Fruit fly (Drosophila melanogaster) whole organism: ENCODE measurements around the gene rtv.

Experiments used
- CG8478 ChIP-seq: fragments of >200 bp; optimal IDR thresholded peaks from 2 replicates; lab custom pipeline; 2018; ENCODE audit warnings: inconsistent platforms
- Dll ChIP-seq: fragments of >200 bp; optimal IDR thresholded peaks from 2 replicates; lab custom pipeline; 2017
- EcR ChIP-seq, 2 experiments: fragments of >200 bp; optimal IDR thresholded peaks; 2 replicates each; lab custom pipeline; 2017; ENCODE audit warnings: missing biosample characterization in 2 of 2, missing genetic modification characterization in 2 of 2, missing genetic modification reagents in 2 of 2
- pan ChIP-seq: fragments of >200 bp; optimal IDR thresholded peaks from 2 replicates; lab custom pipeline; 2017
- psq ChIP-seq: fragments of >200 bp; optimal IDR thresholded peaks from 2 replicates; lab custom pipeline; 2017
- usp ChIP-seq: fragments of >200 bp; optimal IDR thresholded peaks from 2 replicates; lab custom pipeline; 2017; ENCODE audit warnings: missing biosample characterization, missing genetic modification characterization, mixed read lengths

Gene rtv

dm6 chrX:11153413-11153812 lies 377 bp downstream of the rtv start:
- TF ChIP-seq usp (GFP tag; lab: Kevin White, UChicago) (no peak), pan (lab: Kevin White, UChicago) (no peak), CG8478 (no peak), Dll (lab: Kevin White, UChicago) (no peak), EcR (GFP tag; optimal IDR thresholded peaks at IDR 0.05; lab: Kevin White, UChicago) (no peak), psq (lab: Kevin White, UChicago) (no peak)

- no peak for TF ChIP-seq EcR (GFP tag; optimal IDR thresholded peaks at IDR 0.05; lab: Kevin White, UChicago)
- TF ChIP-seq usp (GFP tag; lab: Kevin White, UChicago), result no peak
- no peak for TF ChIP-seq Dll (lab: Kevin White, UChicago)
- no peak for TF ChIP-seq psq (lab: Kevin White, UChicago)
- no peak for TF ChIP-seq pan (lab: Kevin White, UChicago)
- TF ChIP-seq CG8478, result no peak
These were observed 4.6 kb downstream of the rtv start, which contains the start of gene Lint-1 for dm6 chrX:11149201-11149600. Gene Lint-1 (plus strand): TSS chrX:11149323.

- TF ChIP-seq psq (lab: Kevin White, UChicago) (no peak), Dll (lab: Kevin White, UChicago) (no peak)
These were observed 5.4 kb downstream of the rtv start, which contains the start of gene Ran for dm6 chrX:11148272-11148835. Gene Ran (minus strand): TSS chrX:11148716.

dm6 chrX:11147553-11148067 lies 6.2 kb downstream of the rtv start:
- no peak for TF ChIP-seq pan (lab: Kevin White, UChicago)
- TF ChIP-seq psq (lab: Kevin White, UChicago), result no peak
- no peak for TF ChIP-seq CG8478
- TF ChIP-seq EcR (GFP tag; optimal IDR thresholded peaks at IDR 0.05; lab: Kevin White, UChicago), result no peak
- no peak for TF ChIP-seq usp (GFP tag; lab: Kevin White, UChicago)
- TF ChIP-seq Dll (lab: Kevin White, UChicago), result no peak

dm6 chrX:11146598-11147176 lies 7.1 kb downstream of the rtv start:
- TF ChIP-seq psq (lab: Kevin White, UChicago) (no peak), Dll (lab: Kevin White, UChicago) (no peak), usp (GFP tag; lab: Kevin White, UChicago) (no peak), EcR (GFP tag; optimal IDR thresholded peaks at IDR 0.05; lab: Kevin White, UChicago) (no peak), pan (lab: Kevin White, UChicago) (no peak), CG8478 (no peak)

dm6 chrX:11144575-11144974 lies 9.2 kb downstream of the rtv start:
- TF ChIP-seq usp (GFP tag; lab: Kevin White, UChicago), result no peak
- TF ChIP-seq pan (lab: Kevin White, UChicago), result no peak
- no peak for TF ChIP-seq psq (lab: Kevin White, UChicago)

dm6 chrX:11143820-11144219 lies 10.0 kb downstream of the rtv start, which contains the start of gene CG15201:
Gene CG15201 (plus strand): TSS chrX:11144120.
- TF ChIP-seq usp (GFP tag; lab: Kevin White, UChicago) (no peak), Dll (lab: Kevin White, UChicago) (no peak), psq (lab: Kevin White, UChicago) (no peak), CG8478 (no peak), pan (lab: Kevin White, UChicago) (no peak), EcR (GFP tag; optimal IDR thresholded peaks at IDR 0.05; lab: Kevin White, UChicago) (no peak)

- TF ChIP-seq CG8478 (no peak), Dll (lab: Kevin White, UChicago) (no peak), pan (lab: Kevin White, UChicago) (no peak), usp (GFP tag; lab: Kevin White, UChicago) (no peak), EcR (GFP tag; optimal IDR thresholded peaks at IDR 0.05; lab: Kevin White, UChicago) (no peak), psq (lab: Kevin White, UChicago) (no peak)
These were observed 11.8 kb downstream of the rtv start, which contains the start of the genes CG15199 and CG15202 for dm6 chrX:11141785-11142591. Gene CG15199 (minus strand): TSS chrX:11141835. Gene CG15202 (plus strand): TSS chrX:11142541.

dm6 chrX:11140163-11140562 lies 13.6 kb downstream of the rtv start, which contains the start of gene ssp7:
Gene ssp7 (minus strand): TSS chrX:11140263.
- TF ChIP-seq psq (lab: Kevin White, UChicago) (no peak), usp (GFP tag; lab: Kevin White, UChicago) (no peak), Dll (lab: Kevin White, UChicago) (no peak), pan (lab: Kevin White, UChicago) (no peak), EcR (GFP tag; optimal IDR thresholded peaks at IDR 0.05; lab: Kevin White, UChicago) (no peak), CG8478 (no peak)

dm6 chrX:11137566-11138186 lies 16.1 kb downstream of the rtv start, which contains the start of gene CDK2AP1:
Gene CDK2AP1 (plus strand): TSS chrX:11137859.
- no peak for TF ChIP-seq pan (lab: Kevin White, UChicago)
- no peak for TF ChIP-seq usp (GFP tag; lab: Kevin White, UChicago)
- TF ChIP-seq psq (lab: Kevin White, UChicago), result no peak
- TF ChIP-seq Dll (lab: Kevin White, UChicago), result no peak
- no peak for TF ChIP-seq CG8478
- TF ChIP-seq EcR (GFP tag; optimal IDR thresholded peaks at IDR 0.05; lab: Kevin White, UChicago), result no peak
